Worm (Caenorhabditis elegans) whole organism, mixed stage, embryonic: Measurements from ENCODE around the gene F54A3.2.

Experiments
- M03D4.4 ChIP-seq: sonication (generic microtip); optimal IDR thresholded peaks from 2 replicates; lab custom pipeline; 2017; ENCODE audit warnings: mild to moderate bottlenecking, missing genetic modification characterization, missing compliant biosample characterization
- ces-1 ChIP-seq: fragments of 150-350 bp; optimal IDR thresholded peaks from 2 replicates; lab custom pipeline; 2014; ENCODE audit warnings: missing biosample characterization, missing genetic modification reagents, missing genetic modification characterization
- lsy-2 ChIP-seq: fragments of 150-350 bp; optimal IDR thresholded peaks from 2 replicates; lab custom pipeline; 2014; ENCODE audit warnings: missing biosample characterization, missing genetic modification characterization
- mep-1 ChIP-seq: fragments of 150-350 bp; optimal IDR thresholded peaks from 2 replicates; lab custom pipeline; 2017; ENCODE audit warnings: missing biosample characterization, missing genetic modification reagents, missing genetic modification characterization, inconsistent platforms
- nhr-12 ChIP-seq: fragments of 150-350 bp; optimal IDR thresholded peaks from 2 replicates; lab custom pipeline; 2014; ENCODE audit warnings: missing biosample characterization, missing genetic modification characterization
- nhr-2 ChIP-seq: fragments of 150-350 bp; optimal IDR thresholded peaks from 2 replicates; lab custom pipeline; 2014; ENCODE audit warnings: missing biosample characterization, missing genetic modification characterization
- nhr-237 ChIP-seq: fragments of 150-350 bp; optimal IDR thresholded peaks from 2 replicates; lab custom pipeline; 2014; ENCODE audit warnings: missing biosample characterization, missing genetic modification characterization
- nhr-28 ChIP-seq: fragments of 150-350 bp; optimal IDR thresholded peaks from 2 replicates; lab custom pipeline; 2014; ENCODE audit warnings: missing biosample characterization, missing genetic modification characterization
- nhr-76 ChIP-seq: sonication (generic microtip); optimal IDR thresholded peaks from 2 replicates; lab custom pipeline; 2017; ENCODE audit warnings: missing biosample characterization, missing genetic modification characterization
- pha-4 ChIP-seq: fragments of 150-350 bp; optimal IDR thresholded peaks from 2 replicates; lab custom pipeline; 2018; ENCODE audit warnings: missing biosample characterization, missing genetic modification reagents, missing genetic modification characterization
- snpc-4 ChIP-seq: fragments of 150-350 bp; optimal IDR thresholded peaks from 2 replicates; lab custom pipeline; 2014; ENCODE audit warnings: missing biosample characterization, missing genetic modification characterization
- sptf-1 ChIP-seq: sonication (generic microtip); optimal IDR thresholded peaks from 2 replicates; lab custom pipeline; 2017; ENCODE audit warnings: mild to moderate bottlenecking, missing genetic modification characterization, moderate library complexity, missing compliant biosample characterization
- ztf-11 ChIP-seq: fragments of 150-350 bp; optimal IDR thresholded peaks from 2 replicates; lab custom pipeline; 2014; ENCODE audit warnings: missing biosample characterization, missing genetic modification characterization

DNA sequence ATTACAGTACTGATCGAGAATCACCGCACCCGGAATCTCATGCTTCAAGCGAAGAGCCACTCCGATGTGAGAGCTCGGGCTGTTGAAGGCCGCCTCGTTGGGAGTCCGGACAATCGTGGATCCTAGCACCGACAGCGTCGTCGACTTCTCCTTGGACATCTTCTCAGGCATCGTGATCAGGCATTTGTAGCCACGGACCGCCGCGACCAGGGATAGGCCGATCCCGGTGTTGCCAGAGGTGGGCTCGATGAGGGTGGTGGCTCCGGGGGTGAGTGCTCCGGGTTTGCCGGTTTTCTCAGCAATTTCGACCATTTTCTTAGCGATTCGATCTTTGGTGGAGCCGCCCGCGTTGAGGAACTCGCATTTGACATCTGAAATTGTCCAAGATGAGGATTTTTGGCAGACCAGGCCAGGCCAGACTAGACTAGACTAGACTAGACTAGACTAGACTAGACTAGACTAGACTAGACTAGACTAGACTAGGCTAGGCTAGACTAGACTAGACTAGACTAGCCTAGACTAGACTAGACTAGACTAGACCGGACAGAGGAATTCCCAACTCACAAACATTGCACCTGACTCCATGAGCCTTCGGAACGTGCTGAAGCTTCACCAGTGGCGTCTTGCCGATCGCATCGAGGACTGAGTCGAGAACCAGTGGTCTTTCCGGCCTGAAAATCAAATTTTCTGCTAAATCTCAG, 22.1 kb upstream of the F54A3.2 start:
- TF ChIP-seq ztf-11 (no peak), nhr-237 (tag; lab: Kevin White, UChicago) (no peak), snpc-4 (tag; lab: Kevin White, UChicago) (no peak), mep-1 (no peak), M03D4.4 (tag; lab: Kevin White, UChicago) (no peak), nhr-12 (no peak), sptf-1 (tag; lab: Kevin White, UChicago) (no peak), nhr-76 (no peak), ces-1 (GFP tag; lab: Kevin White, UChicago) (no peak), lsy-2 (tag; lab: Kevin White, UChicago) (no peak), pha-4 (tag; lab: Kevin White, UChicago) (no peak), nhr-2 (tag; lab: Kevin White, UChicago) (no peak), nhr-28 (tag; lab: Kevin White, UChicago) (no peak)
